Fruit fly (Drosophila melanogaster): ENCODE measurements around the gene COX7AL2.

The COX7AL2 gene

DNA sequence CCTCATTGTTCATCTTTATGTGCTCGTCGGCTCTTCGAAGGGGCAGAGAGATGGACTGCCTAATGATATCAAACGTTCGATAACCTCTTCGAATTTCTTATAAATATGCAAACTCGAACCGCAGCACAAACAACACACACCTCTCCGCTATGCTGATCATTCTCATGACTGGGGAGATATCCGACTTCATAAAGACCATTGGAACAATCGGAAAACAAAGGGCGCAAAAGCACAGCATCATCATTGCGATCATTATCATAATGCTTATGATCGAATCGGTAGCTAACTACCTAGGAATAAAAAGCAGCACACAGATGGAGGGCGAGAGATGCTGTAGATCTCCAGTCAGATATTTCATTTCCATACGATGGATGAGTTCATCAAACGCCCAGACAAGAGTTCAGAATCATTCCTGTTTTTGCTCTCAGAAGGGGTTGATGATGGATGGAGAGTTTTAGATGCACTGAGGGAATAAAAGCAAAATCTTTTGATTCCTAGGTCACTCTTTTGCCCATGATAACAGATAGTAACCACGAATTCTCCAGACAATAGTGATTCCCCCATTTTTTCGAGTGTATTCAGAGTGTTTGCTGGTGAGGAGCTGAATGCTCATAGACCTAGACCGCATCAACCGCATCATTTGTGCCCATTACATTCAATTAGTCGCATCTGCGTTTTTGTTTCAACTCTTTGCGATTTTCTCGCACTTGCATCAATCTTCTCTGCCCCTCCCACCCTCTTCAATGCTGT, 30.6 kb downstream of the COX7AL2 start:
- TF ChIP-seq CG17801 (GFP tag; optimal IDR thresholded peaks at IDR 0.05; ENCODE audit: partially characterized antibody): no peak

DNA sequence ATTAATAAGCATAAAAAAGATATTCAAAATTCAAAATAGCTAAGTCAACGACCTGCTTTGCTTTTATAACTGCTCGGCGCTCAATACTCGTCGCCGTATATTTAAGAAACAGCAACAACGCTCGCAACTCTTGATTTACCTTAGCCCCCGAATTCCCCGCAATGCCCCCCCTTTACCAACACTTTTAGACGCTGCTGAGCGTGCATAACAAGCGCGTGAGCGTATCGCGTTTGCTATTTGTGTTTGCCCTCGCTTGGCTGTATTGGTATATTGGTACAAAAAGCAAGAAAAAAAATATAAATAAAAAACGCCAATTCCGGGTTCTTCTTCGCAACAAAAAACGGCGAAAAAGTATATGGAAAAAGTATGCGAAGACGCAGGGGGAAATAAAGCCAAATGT, 31.8 kb downstream of the COX7AL2 start:
- peak; percentile 92 for TF ChIP-seq CG17801 (GFP tag; optimal IDR thresholded peaks at IDR 0.05; ENCODE audit: partially characterized antibody)

DNA sequence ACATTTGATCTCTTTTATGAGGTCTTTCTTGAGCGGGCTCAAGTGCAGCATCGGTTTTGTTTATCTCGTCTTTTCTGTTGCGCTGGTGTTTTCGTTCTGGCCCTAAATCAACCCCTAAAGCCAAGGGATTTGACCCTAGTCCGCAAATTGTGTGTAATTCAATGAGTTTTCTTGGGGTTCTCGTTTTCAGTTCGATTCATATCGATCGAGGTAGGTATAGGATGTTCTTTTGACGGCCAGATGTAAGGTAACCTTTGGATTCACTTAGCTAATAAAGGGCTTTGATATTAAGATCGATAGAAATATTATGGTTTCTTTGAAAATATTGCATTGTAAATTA, 32.5 kb downstream of the COX7AL2 start:
- TF ChIP-seq CG17801 (GFP tag; optimal IDR thresholded peaks at IDR 0.05; ENCODE audit: partially characterized antibody): no peak

DNA sequence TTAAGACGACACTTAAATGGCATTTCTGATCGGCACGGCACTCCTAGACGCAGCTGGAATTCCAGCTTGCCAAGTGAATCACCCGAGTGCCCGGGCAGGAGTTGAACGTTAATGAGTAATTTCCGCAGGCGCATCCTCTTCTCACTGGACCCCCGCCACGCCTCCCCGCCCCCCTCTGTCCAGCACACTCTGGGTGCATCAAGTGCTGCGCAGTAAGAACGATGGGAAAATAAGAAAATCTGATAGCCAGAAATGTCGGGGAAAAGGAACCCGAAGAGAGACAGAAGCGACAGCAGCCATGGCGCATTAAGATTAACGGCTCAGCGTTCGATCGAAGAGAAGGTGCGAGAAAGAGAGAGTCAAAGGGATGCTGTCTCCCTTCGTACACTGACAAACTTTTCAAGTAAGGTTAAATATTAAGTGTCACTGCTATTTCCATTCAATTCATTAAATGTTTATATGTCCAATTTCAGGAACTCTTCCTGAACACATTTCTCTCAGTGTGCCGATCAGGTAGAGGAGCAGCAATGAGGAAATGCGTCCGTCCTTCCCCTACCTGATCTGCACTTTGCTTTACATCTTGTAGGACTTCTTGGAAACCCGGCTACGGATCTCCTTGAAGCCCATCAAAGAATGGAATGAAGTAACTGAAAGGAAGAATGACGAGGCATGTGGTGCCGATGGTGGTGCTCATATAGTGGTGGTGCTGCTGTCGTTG, 33.0 kb downstream of the COX7AL2 start:
- TF ChIP-seq CG17801 (GFP tag; optimal IDR thresholded peaks at IDR 0.05; ENCODE audit: partially characterized antibody): no peak

DNA sequence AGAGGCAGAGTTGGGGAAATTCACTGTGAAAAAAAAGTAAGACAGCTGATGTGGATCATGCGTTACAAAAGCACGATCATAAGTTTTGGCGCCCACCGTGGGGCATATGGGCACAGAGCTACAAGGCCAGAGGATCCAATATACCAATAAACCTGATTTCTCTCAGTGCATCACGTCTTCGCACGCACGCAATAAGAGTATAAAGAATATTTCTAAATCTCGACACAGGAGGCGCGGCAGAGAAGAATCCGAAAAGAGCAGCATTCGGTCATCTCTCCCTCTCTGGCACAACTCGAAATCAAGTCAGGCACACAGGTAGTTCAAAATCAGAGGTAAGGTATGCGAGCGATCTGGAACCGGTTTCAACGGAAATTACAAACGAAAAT, 34.2 kb downstream of the COX7AL2 start:
- no peak for TF ChIP-seq CG17801 (GFP tag; optimal IDR thresholded peaks at IDR 0.05; ENCODE audit: partially characterized antibody)

DNA sequence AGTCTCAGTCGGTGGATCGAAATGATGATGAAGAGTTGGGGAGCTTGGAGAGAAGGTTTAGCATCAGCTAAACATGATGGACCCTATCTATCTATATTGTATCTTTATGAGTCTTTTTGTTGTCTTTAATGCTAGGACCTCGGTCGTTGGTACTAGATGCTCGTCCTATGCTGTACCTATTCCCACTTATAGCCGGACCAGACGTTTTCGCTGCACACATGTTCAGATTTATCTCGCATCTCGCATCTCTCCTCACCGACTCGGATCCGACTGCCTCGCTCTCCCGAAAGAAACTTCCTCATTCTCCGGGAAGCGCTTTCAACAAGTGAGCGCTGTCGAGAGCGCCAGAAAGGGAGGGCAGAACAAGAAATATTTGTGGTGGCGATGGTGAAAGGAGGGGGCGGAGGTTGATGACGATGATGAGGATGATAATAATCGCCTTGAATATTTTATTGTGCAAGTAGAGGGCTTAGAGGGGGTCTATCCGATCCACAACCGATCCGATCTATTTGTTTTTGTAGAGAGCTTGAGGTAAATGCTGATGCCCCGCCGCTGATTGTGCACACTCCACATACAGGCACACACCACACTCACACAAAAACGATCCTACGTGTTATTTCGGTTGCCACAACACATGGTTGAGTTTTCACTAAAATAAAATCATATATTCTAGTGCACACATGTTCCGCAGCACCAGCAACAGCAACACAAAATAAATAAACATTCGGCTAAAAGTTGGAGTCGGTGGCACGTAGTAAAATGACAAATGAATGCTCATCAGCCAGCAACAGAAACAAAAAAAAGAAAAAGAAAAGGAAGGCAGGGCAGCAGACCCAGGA, 34.8 kb downstream of the COX7AL2 start:
- TF ChIP-seq CG17801 (GFP tag; optimal IDR thresholded peaks at IDR 0.05; ENCODE audit: partially characterized antibody): no peak

DNA sequence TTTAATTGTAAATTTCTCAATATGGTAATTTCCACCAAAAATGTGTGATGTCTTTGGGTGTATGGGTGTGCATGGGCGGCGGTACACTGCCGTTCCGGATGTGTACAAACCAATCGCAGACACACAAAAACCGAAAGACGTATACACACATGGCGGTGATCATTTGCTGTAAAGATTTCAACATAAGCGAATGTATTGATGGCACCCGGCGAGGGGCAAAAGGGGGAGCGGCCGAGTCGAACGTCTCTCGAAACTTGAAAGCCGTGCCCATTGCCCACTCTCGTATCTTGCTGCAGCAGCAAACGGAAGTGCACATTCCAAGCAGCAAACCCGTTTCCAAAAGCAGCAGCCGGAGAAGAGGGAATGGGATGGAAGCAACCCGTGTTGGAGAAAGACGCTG, 35.4 kb downstream of the COX7AL2 start:
- TF ChIP-seq CG17801 (GFP tag; optimal IDR thresholded peaks at IDR 0.05; ENCODE audit: partially characterized antibody): no peak

DNA sequence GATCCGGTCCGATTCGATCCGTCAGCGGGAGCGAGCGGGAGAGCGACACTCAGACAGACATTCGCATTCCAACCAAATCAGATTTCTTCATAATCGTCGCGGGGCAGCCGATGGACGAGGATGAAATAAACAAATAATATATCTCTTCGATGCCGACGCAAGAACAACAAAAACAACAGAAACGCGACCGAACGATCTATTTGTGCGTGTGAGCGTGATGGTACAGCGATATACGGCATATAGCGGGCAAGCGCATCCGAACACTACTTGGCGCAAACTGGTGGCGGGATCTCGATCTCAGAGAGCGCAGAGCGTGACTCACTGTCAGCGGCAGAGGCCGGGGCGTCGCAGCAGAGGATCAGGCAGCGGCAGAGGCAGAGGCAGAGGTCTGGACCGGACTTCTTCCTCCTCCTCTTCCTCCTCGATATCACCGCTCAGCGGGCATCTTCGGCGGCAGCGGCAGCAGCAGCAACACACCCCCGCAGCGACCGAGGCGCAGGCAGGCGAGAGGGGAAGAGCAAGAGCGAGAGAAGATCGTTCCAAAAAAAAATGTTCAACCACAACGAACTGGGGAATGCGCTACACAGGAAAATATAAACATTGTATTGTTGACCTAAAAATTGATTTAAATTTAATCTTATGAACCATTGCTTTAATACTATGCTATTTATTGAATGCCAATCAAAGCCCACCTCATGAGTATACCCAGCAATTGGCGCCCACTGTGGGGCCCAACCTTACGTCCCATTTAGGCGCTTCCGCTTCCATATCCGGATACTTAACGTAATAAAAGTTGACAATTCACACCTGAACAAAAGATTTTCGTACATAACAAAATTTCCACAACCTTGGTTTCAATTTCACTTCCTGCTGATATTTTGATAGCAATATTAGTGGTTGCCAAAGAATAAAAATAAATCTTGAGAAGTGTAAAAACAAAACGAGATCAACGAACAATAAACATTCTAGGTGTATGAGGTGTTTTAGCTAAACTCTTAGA, 36.2 kb downstream of the COX7AL2 start:
- TF ChIP-seq CG17801 (GFP tag; optimal IDR thresholded peaks at IDR 0.05; ENCODE audit: partially characterized antibody): no peak

DNA sequence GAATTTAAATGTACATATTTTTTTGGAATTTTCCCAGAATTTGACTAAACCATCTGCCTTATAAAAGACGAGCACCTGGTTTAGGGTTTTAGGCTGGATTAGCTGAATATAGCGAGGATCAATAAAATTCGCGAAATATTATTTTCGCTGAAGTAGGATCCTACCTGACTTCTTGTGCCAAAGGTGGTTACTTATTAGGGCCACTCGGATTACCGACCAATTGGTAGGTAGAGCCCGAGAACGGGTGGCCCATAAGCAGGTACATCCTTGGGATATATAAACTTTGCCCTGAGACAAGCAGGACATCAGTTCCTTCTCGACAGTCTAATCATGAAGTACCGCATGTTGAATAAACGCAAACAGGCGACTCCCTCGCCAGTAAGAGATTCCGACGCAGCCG, 42.3 kb downstream of the COX7AL2 start, which contains the start of gene CG15382:
Gene CG15382, plus strand, starts transcription at position 301 of the 400 bp plus-strand sequence.
- no peak for TF ChIP-seq CG17801 (GFP tag; optimal IDR thresholded peaks at IDR 0.05; ENCODE audit: partially characterized antibody)

DNA sequence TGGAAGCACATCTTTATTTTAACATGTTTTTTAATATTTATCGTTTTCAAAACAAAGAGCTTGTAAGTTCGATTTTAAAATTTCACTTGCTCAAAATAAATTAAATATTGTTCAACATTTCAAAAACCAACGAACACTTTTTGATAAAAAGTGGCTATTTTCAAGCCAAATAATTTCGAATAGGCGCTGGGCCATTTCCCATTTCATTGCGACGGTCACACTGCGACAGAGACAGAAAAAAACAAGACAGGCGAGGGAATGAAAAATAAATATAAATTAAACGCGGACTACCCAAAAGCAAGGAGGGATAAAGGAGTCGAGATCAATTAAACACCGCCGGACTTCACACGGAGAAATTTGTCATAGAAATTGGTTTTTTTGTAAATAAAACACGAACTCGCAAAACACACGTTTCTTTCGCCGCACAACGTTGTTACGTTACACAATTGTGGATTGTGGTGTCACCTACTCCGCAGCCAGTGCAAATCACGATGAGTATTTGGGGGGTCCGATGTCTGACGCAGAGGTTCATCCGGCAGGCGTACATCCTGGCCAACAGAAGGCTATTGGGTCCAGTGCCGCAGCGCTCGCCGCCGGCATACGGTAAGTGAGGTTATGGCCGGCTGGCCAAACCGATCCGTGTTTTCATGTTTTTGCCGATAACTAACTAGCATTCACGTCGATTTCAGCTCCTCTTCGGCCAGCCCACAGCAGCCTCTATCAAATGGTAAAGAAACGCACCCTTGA, 46.0 kb downstream of the COX7AL2 start, which contains the start of gene AIF:
Gene AIF, plus strand, starts transcription at position 211 of the 747 bp plus-strand sequence.
- peak; percentile 3 for TF ChIP-seq CG17801 (GFP tag; optimal IDR thresholded peaks at IDR 0.05; ENCODE audit: partially characterized antibody)

DNA sequence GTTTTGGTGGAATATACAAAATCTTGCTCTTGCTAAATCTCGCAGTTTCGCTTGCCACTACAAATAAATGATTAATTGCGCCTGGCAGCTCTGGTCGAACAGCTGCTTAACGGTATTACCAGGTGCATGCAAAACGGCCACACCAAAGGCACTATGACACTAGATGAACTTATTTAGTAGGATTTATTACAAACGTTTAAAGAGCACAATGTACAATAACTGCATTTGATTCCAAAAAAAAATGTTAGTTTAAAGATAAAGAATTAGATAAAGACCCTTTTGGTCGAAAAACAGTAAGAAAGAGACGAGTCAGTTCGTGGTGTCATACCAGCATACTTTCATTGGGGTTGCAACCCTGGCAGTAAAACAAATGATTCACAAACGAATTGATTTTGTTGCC, 50.5 kb downstream of the COX7AL2 start, which contains the start of the genes CG11723 and Tbcd:
Gene CG11723, minus strand, starts transcription at position 68 of the 400 bp plus-strand sequence.
Gene Tbcd, plus strand, starts transcription at position 311 of the 400 bp plus-strand sequence.
- TF ChIP-seq CG17801 (GFP tag; optimal IDR thresholded peaks at IDR 0.05; ENCODE audit: partially characterized antibody): peak; percentile 96

DNA sequence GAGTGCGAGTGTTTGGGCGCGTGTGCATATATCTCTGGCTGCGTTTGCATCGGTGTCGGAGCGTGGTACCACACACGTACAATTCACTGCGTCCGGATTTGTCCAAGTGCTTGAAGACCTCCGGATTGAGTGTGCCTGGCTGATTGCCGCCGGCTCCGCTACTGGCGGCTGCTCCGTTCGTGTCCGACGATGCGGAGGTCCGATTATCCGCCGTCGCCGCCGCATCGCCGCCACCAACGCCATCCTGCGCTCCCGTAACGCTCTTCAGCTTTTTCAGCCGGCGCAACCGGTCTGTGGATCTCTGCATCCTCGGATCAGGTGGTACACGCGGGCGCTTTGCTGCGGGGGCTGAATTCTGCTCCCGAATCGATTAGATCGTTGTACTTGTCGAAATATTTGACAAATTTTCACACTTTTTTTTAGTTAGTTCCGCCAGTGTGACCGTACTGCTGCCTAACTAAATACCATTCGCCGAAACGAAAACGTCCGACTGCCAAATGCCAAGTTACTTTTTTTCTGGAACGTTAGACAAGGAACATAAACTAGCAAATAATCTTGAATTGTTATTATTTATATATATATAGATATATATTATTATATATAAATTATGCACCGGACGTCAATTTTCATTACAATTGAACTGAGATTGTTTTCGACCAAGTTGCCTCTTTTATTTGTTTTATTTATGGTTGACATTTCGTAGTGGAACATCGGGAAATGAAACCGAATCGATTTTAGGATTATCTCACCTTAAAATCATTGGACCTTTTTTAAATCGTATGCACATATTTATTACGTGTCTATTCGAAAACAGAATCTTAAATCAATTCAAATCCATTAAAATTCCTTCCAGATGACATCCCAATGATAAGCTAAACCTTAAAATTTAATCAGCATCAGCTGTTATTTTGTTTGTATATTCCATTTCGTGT, 52.7 kb downstream of the COX7AL2 start, which contains the start of gene tho2:
Gene tho2, minus strand, starts transcription at position 463 of the 932 bp plus-strand sequence.
- TF ChIP-seq CG17801 (GFP tag; optimal IDR thresholded peaks at IDR 0.05; ENCODE audit: partially characterized antibody): no peak

Data from ovary, adult (tissue).